Worm (Caenorhabditis elegans): Measurements from ENCODE around the gene semi-1.

DNA sequence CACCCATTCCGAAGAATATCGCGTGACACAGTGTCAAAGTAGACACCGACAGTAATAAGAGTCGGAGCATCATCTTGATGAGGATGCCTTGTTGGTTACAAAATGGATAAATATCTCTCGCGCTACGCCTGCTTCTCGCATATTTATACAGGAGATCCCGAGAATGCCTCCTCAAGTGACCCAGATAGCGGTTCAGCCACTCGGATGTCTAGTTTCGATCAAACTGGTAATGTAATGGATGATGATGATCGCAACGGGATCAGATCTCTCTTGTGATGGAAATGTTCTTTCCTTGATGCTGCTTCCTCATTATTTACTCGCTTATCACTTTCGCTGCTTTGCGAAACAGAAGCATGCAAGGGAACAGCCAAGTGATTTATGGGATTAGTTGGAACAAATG, 48.8 kb upstream of the semi-1 start, which contains the start of gene grl-17:
- no peak for TF ChIP-seq med-1 (GFP tag; optimal IDR thresholded peaks at IDR 0.05; ENCODE audit: insufficient read depth)
- no peak for TF ChIP-seq tab-1 (GFP tag; IDR thresholded peaks at IDR 0.05)
- TF ChIP-seq flt-1 (GFP tag; IDR thresholded peaks at IDR 0.05): no peak
- TF ChIP-seq klf-2 (GFP tag; conservative IDR thresholded peaks at IDR 0.05): no peak
- TF ChIP-seq ztf-29 (GFP tag; IDR thresholded peaks at IDR 0.05): no peak
- TF ChIP-seq T22C8.4 (GFP tag; IDR thresholded peaks at IDR 0.05): no peak
- TF ChIP-seq ref-1 (GFP tag; conservative IDR thresholded peaks at IDR 0.05): no peak
- no peak for TF ChIP-seq cog-1 (tag; optimal IDR thresholded peaks at IDR 0.05)
